Fruit fly (Drosophila melanogaster) whole organism, embryonic: ENCODE measurements around the gene Pstk.
A peak's percentile ranks its signal among the peaks of the same experiment; 100 is the strongest.

Experiments used
- Asciz ChIP-seq: fragments of 200-800 bp; sonication (Bioruptor generic); optimal IDR thresholded peaks from 2 replicates; lab custom pipeline; 2017; ENCODE audit warnings: missing biosample characterization, mild to moderate bottlenecking, missing genetic modification characterization, missing genetic modification reagents
- Bgb ChIP-seq: fragments of 200-800 bp; sonication (Bioruptor generic); IDR thresholded peaks from 2 replicates; pipeline ENCODE4 v1.3.6; 2022; ENCODE audit warnings: missing biosample characterization, missing genetic modification characterization; ENCODE audit not compliant: partially characterized antibody
- CG10366 ChIP-seq: fragments of 200-800 bp; sonication (Bioruptor generic); IDR thresholded peaks from 2 replicates; pipeline ENCODE4 v1.3.6; 2022; ENCODE audit warnings: missing biosample characterization, missing genetic modification characterization
- CG12104 ChIP-seq: fragments of 200-800 bp; sonication (Bioruptor generic); optimal IDR thresholded peaks from 3 replicates; lab custom pipeline; 2016; ENCODE audit warnings: missing biosample characterization, missing genetic modification characterization
- CG12659 ChIP-seq: fragments of 200-800 bp; sonication (Bioruptor generic); optimal IDR thresholded peaks from 3 replicates; lab custom pipeline; 2017; ENCODE audit warnings: mild to moderate bottlenecking, missing biosample characterization, missing genetic modification reagents, missing genetic modification characterization
- CG14860 ChIP-seq: fragments of 200-800 bp; sonication (Bioruptor generic); IDR thresholded peaks from 3 replicates; pipeline ENCODE4 v1.3.6; 2022; ENCODE audit warnings: missing biosample characterization, missing genetic modification characterization; ENCODE audit not compliant: partially characterized antibody
- CG15479 ChIP-seq: fragments of 200-800 bp; sonication (Bioruptor generic); optimal IDR thresholded peaks from 3 replicates; lab custom pipeline; 2019; ENCODE audit warnings: missing biosample characterization, mild to moderate bottlenecking, missing genetic modification characterization, moderate library complexity
- CG16813 ChIP-seq: fragments of 200-800 bp; sonication (Bioruptor generic); IDR thresholded peaks from 3 replicates; pipeline ENCODE4 v1.3.6; 2022; ENCODE audit warnings: missing biosample characterization, missing genetic modification characterization; ENCODE audit not compliant: partially characterized antibody
- CG17186 ChIP-seq: fragments of 200-800 bp; sonication (Bioruptor generic); optimal IDR thresholded peaks from 3 replicates; lab custom pipeline; 2017; ENCODE audit warnings: missing biosample characterization, missing genetic modification reagents, missing genetic modification characterization
- CG17802 ChIP-seq: fragments of 200-800 bp; sonication (Bioruptor generic); optimal IDR thresholded peaks from 2 replicates; lab custom pipeline; 2018; ENCODE audit warnings: missing biosample characterization, mild to moderate bottlenecking, missing genetic modification characterization, moderate library complexity
- CG2889 ChIP-seq: fragments of 200-800 bp; sonication (Bioruptor generic); IDR thresholded peaks from 3 replicates; pipeline ENCODE4 v1.3.6; 2022; ENCODE audit warnings: missing biosample characterization, missing genetic modification characterization
- CG30020 ChIP-seq: fragments of 200-800 bp; optimal IDR thresholded peaks from 2 replicates; lab custom pipeline; 2019; ENCODE audit warnings: missing biosample characterization, mild to moderate bottlenecking, missing genetic modification characterization, moderate library complexity
- CG5180 ChIP-seq: fragments of 200-800 bp; sonication (Bioruptor generic); optimal IDR thresholded peaks from 3 replicates; lab custom pipeline; 2017; ENCODE audit warnings: missing biosample characterization, missing genetic modification characterization, mild to moderate bottlenecking, moderate library complexity, missing genetic modification reagents
- CG5245 ChIP-seq: fragments of 200-800 bp; sonication (Bioruptor generic); optimal IDR thresholded peaks from 3 replicates; lab custom pipeline; 2016; ENCODE audit warnings: missing biosample characterization, missing genetic modification characterization
- CG5953 ChIP-seq: fragments of 200-800 bp; sonication (Bioruptor generic); IDR thresholded peaks from 2 replicates; pipeline ENCODE4 v1.3.6; 2022; ENCODE audit warnings: missing biosample characterization, missing genetic modification characterization
- CG6791 ChIP-seq: fragments of 200-800 bp; sonication (Bioruptor generic); IDR thresholded peaks from 3 replicates; pipeline ENCODE4 v1.3.6; 2022; ENCODE audit warnings: missing biosample characterization, missing genetic modification characterization; ENCODE audit not compliant: partially characterized antibody
- CG7786 ChIP-seq: fragments of 200-800 bp; sonication (Bioruptor generic); optimal IDR thresholded peaks from 2 replicates; lab custom pipeline; 2016; ENCODE audit warnings: missing biosample characterization, missing genetic modification characterization
- CG9609 ChIP-seq: fragments of 200-800 bp; sonication (Bioruptor generic); optimal IDR thresholded peaks from 3 replicates; lab custom pipeline; 2016; ENCODE audit warnings: missing biosample characterization, missing genetic modification characterization
- CTCF ChIP-seq: fragments of 200-800 bp; sonication (Bioruptor generic); optimal IDR thresholded peaks from 2 replicates; lab custom pipeline; 2017; ENCODE audit warnings: missing biosample characterization, mild to moderate bottlenecking, missing genetic modification characterization, moderate library complexity
- Ets65A ChIP-seq: fragments of 200-800 bp; sonication (Bioruptor generic); peaks from one replicate; lab custom pipeline; 2016; ENCODE audit warnings: missing biosample characterization, missing genetic modification characterization
- HLH4C ChIP-seq: fragments of 200-800 bp; sonication (Bioruptor generic); IDR thresholded peaks from 3 replicates; pipeline ENCODE4 v1.3.6; 2022; ENCODE audit warnings: missing biosample characterization, missing genetic modification characterization; ENCODE audit not compliant: partially characterized antibody
- HLH54F ChIP-seq: fragments of 200-800 bp; sonication (Bioruptor generic); optimal IDR thresholded peaks from 3 replicates; lab custom pipeline; 2016; ENCODE audit warnings: missing biosample characterization, missing genetic modification characterization
- MBD-R2 ChIP-seq: fragments of 200-800 bp; sonication (Bioruptor generic); IDR thresholded peaks from 2 replicates; pipeline ENCODE4 v1.3.6; 2022; ENCODE audit warnings: missing biosample characterization, missing genetic modification characterization
- Neu2 ChIP-seq: fragments of 200-800 bp; sonication (Bioruptor generic); optimal IDR thresholded peaks from 3 replicates; lab custom pipeline; 2016; ENCODE audit warnings: missing biosample characterization, missing genetic modification characterization, borderline replicate concordance
- Scr ChIP-seq: fragments of 200-800 bp; sonication (Bioruptor generic); IDR thresholded peaks from 2 replicates; pipeline ENCODE4 v1.3.6; 2022; ENCODE audit warnings: missing biosample characterization, missing genetic modification characterization; ENCODE audit not compliant: partially characterized antibody
- ap ChIP-seq: fragments of 200-800 bp; sonication (Bioruptor generic); IDR thresholded peaks from 2 replicates; pipeline ENCODE4 v1.3.6; 2022; ENCODE audit warnings: missing biosample characterization, missing genetic modification characterization
- az2 ChIP-seq: fragments of 200-800 bp; sonication (Bioruptor generic); optimal IDR thresholded peaks from 3 replicates; lab custom pipeline; 2016; ENCODE audit warnings: missing biosample characterization, missing genetic modification characterization
- bbx ChIP-seq: fragments of 200-800 bp; sonication (Bioruptor generic); IDR thresholded peaks from 2 replicates; pipeline ENCODE4 v1.3.6; 2022; ENCODE audit warnings: missing biosample characterization, missing genetic modification characterization; ENCODE audit not compliant: partially characterized antibody
- croc ChIP-seq: fragments of 200-800 bp; sonication (Bioruptor generic); conservative IDR thresholded peaks from 3 replicates; pipeline ENCODE4 v1.3.6; 2022; ENCODE audit warnings: missing biosample characterization, missing genetic modification characterization
- disco-r ChIP-seq: fragments of 200-800 bp; sonication (Bioruptor generic); optimal IDR thresholded peaks from 2 replicates; lab custom pipeline; 2016; ENCODE audit warnings: missing biosample characterization, missing genetic modification characterization
- exex ChIP-seq: fragments of 200-800 bp; sonication (Bioruptor generic); optimal IDR thresholded peaks from 4 replicates; lab custom pipeline; 2018; ENCODE audit warnings: missing biosample characterization, mild to moderate bottlenecking, missing genetic modification characterization, moderate library complexity
- ham ChIP-seq: fragments of 200-800 bp; sonication (Bioruptor generic); IDR thresholded peaks from 2 replicates; pipeline ENCODE4 v1.3.6; 2022; ENCODE audit warnings: missing biosample characterization, missing genetic modification characterization
- hth ChIP-seq: fragments of >200 bp; optimal IDR thresholded peaks from 2 replicates; lab custom pipeline; 2017; ENCODE audit warnings: inconsistent platforms
- kah ChIP-seq: fragments of 200-800 bp; sonication (Bioruptor generic); optimal IDR thresholded peaks from 2 replicates; lab custom pipeline; 2018; ENCODE audit warnings: missing biosample characterization, mild to moderate bottlenecking, missing genetic modification characterization
- mld ChIP-seq: fragments of 200-800 bp; sonication (Bioruptor generic); IDR thresholded peaks from 3 replicates; pipeline ENCODE4 v1.3.6; 2022; ENCODE audit warnings: missing biosample characterization, missing genetic modification characterization; ENCODE audit not compliant: partially characterized antibody
- nerfin-2 ChIP-seq: fragments of 200-800 bp; sonication (Bioruptor generic); IDR thresholded peaks from 2 replicates; pipeline ENCODE4 v1.3.6; 2022; ENCODE audit warnings: missing biosample characterization, missing genetic modification characterization; ENCODE audit not compliant: partially characterized antibody
- nmo ChIP-seq: fragments of 200-800 bp; sonication (Bioruptor generic); optimal IDR thresholded peaks from 2 replicates; lab custom pipeline; 2018; ENCODE audit warnings: missing biosample characterization, mild to moderate bottlenecking, missing genetic modification characterization, moderate library complexity
- psq ChIP-seq: fragments of 200-800 bp; sonication (Bioruptor generic); optimal IDR thresholded peaks from 2 replicates; lab custom pipeline; 2017; ENCODE audit warnings: missing biosample characterization, missing genetic modification characterization
- sens ChIP-seq: fragments of 200-800 bp; sonication (Bioruptor generic); peaks from one replicate; lab custom pipeline; 2016; ENCODE audit warnings: missing biosample characterization, missing genetic modification characterization
- sna ChIP-seq: fragments of 200-800 bp; sonication (Bioruptor generic); IDR thresholded peaks from 2 replicates; pipeline ENCODE4 v1.3.6; 2022; ENCODE audit warnings: missing biosample characterization, missing genetic modification characterization; ENCODE audit not compliant: partially characterized antibody
- ssp ChIP-seq: fragments of 200-800 bp; sonication (Bioruptor generic); IDR thresholded peaks from 2 replicates; pipeline ENCODE4 v1.3.6; 2022; ENCODE audit warnings: missing biosample characterization, missing genetic modification characterization
- tna ChIP-seq: fragments of 200-800 bp; sonication (Bioruptor generic); IDR thresholded peaks from 2 replicates; pipeline ENCODE4 v1.3.6; 2022; ENCODE audit warnings: missing biosample characterization, missing genetic modification characterization; ENCODE audit not compliant: partially characterized antibody
- twi ChIP-seq: fragments of 200-800 bp; optimal IDR thresholded peaks from 2 replicates; lab custom pipeline; 2019; ENCODE audit warnings: missing biosample characterization, mild to moderate bottlenecking, missing genetic modification characterization, moderate library complexity
- vnd ChIP-seq: fragments of 200-800 bp; sonication (Bioruptor generic); IDR thresholded peaks from 3 replicates; pipeline ENCODE4 v1.3.6; 2022; ENCODE audit warnings: missing biosample characterization, missing genetic modification characterization; ENCODE audit not compliant: partially characterized antibody

The Pstk gene

dm6 chrX:19583317-19583716, 35.0 kb downstream of the Pstk start, which contains the start of gene CG14204 (continued):
- TF ChIP-seq kah (GFP tag; lab: Kevin White, UChicago): no peak
- TF ChIP-seq Neu2 (GFP tag; lab: Kevin White, UChicago): no peak
- no peak for TF ChIP-seq ap (GFP tag; lab: Robert Waterston, UW)
- no peak for TF ChIP-seq Asciz (GFP tag; lab: Kevin White, UChicago)

- peak; percentile 33; the same call in 1 of the 2 replicates for TF ChIP-seq Bgb (GFP tag; lab: Robert Waterston, UW)
- peak; percentile 51; the same call in 2 of the 3 replicates for TF ChIP-seq vnd (GFP tag; lab: Robert Waterston, UW)
- peak; percentile 49; the same call in 1 of the 3 replicates for TF ChIP-seq CG14860 (GFP tag; lab: Robert Waterston, UW)
- TF ChIP-seq MBD-R2 (GFP tag; lab: Robert Waterston, UW): no peak
- TF ChIP-seq Scr (GFP tag; lab: Robert Waterston, UW): peak; percentile 35; the same call in 1 of the 2 replicates
- no peak for TF ChIP-seq nmo (GFP tag; lab: Kevin White, UChicago)
- TF ChIP-seq CG16813: peak; percentile 53; the same call in 1 of the 3 replicates
- TF ChIP-seq sna (GFP tag; lab: Robert Waterston, UW): peak; percentile 47; the same call in 1 of the 2 replicates
- no peak for TF ChIP-seq CG12659 (GFP tag; lab: Kevin White, UChicago)
- TF ChIP-seq nerfin-2 (GFP tag; lab: Robert Waterston, UW): peak; percentile 52
- 0 out of 3 replicates have a peak, but pooled peaks have one; percentile 35 for TF ChIP-seq CG6791
- TF ChIP-seq mld (GFP tag; lab: Robert Waterston, UW): 0 out of 3 replicates have a peak, but pooled peaks have one; percentile 24
- TF ChIP-seq HLH4C (GFP tag; lab: Robert Waterston, UW): peak; percentile 65
These were observed 35.6 kb downstream of the Pstk start for dm6 chrX:19582732-19583131.

- TF ChIP-seq exex (tag; lab: Kevin White, UChicago): peak; percentile 30
- no peak for TF ChIP-seq ham (GFP tag; lab: Robert Waterston, UW)
- peak; percentile 35 for TF ChIP-seq sens (GFP tag; lab: Kevin White, UChicago)
- TF ChIP-seq, all 482 proteins: peak for 2
These were observed 36.5 kb downstream of the Pstk start, which contains the start of gene CG14218 for dm6 chrX:19581881-19582280. TSS of gene CG14218 (minus strand) at chrX:19581981.

dm6 chrX:19579648-19580301, 38.6 kb downstream of the Pstk start, which contains the start of gene Tao:
TSS of gene Tao (minus strand) at chrX:19579800.
- TF ChIP-seq psq (GFP tag; lab: Kevin White, UChicago): no peak
- no peak for TF ChIP-seq az2 (GFP tag; lab: Kevin White, UChicago)
- peak; percentile 69 for TF ChIP-seq bbx
- TF ChIP-seq hth (lab: Kevin White, UChicago): no peak
- TF ChIP-seq ssp: no peak
- TF ChIP-seq croc (GFP tag; lab: Robert Waterston, UW): no peak
- no peak for TF ChIP-seq CG5953
- TF ChIP-seq CG5180 (GFP tag; lab: Kevin White, UChicago): no peak
- TF ChIP-seq CTCF (GFP tag; lab: Kevin White, UChicago): no peak
- TF ChIP-seq tna (GFP tag; lab: Robert Waterston, UW): peak; percentile 52; the same call in 1 of the 2 replicates
- TF ChIP-seq CG12104: no peak
- no peak for TF ChIP-seq CG5245
- peak; percentile 75 for TF ChIP-seq Ets65A (GFP tag; lab: Kevin White, UChicago)
- TF ChIP-seq twi (tag; lab: Kevin White, UChicago): no peak
- no peak for TF ChIP-seq CG10366 (GFP tag; lab: Robert Waterston, UW)
- TF ChIP-seq CG17186 (GFP tag; lab: Kevin White, UChicago): no peak
- TF ChIP-seq disco-r: no peak
- TF ChIP-seq CG2889 (GFP tag; lab: Robert Waterston, UW): no peak
- TF ChIP-seq CG9609 (GFP tag; lab: Kevin White, UChicago): no peak
- TF ChIP-seq CG17802: no peak
- TF ChIP-seq HLH54F: no peak
- TF ChIP-seq CG15479 (GFP tag; lab: Kevin White, UChicago): no peak
- peak; percentile 80 for TF ChIP-seq CG6791
- no peak for TF ChIP-seq CG7786
- TF ChIP-seq CG30020 (tag; lab: Kevin White, UChicago): no peak
